Worm (Caenorhabditis elegans): ENCODE results near the gene C30F2.2.

Gene C30F2.2

DNA sequence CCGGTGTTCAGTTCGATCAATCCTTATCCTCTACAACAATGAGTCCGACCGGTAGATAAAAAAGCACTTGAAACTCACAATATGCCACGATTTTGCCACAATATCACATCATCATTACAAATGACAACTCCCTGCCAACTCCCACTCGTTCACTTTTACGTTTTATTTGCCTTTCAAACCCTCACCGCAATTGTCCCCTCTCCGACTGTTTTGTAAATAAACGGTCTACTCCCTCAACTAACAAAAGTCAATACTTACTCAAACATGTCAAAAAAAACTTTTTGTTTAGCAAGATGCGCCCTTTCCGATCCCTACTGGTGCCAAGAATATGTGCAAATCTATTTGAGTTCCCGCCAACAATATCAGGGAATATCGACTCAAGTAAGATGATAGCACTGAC is at the start of gene C30F2.2:
C30F2.2 (minus strand) TSS at position 122 of the 400 bp plus-strand sequence.
- TF ChIP-seq nhr-77 (tag; optimal IDR thresholded peaks at IDR 0.05) (peak; percentile 25), efl-1 (optimal IDR thresholded peaks at IDR 0.05) (no peak), efl-1 (GFP tag; optimal IDR thresholded peaks at IDR 0.05 in 1 of 2) (peak in 1 of 2 experiments; percentile 47), rnt-1 (tag; optimal IDR thresholded peaks at IDR 0.05) (no peak), elt-2 (tag; optimal IDR thresholded peaks at IDR 0.05) (no peak)

DNA sequence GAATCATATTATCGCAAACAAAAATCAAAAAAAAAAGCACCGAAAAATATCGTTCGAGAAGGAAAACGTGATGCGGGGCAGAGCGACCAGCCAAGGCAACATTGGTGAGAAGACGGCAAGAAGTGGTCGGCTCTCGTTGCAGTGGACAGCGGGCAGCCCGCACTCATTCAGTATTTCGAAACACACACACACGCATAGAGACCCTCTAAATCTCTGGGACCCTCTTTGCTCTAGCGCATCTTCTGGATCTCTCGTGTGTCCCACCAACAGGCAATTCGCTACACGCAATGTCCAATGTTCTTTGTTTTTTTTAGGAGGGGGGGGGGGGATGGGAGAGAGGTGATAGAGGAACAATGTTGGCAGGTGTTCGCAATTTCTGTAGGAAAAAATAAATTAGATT is 48.8 kb upstream of the C30F2.2 start:
- TF ChIP-seq dsc-1 (tag; optimal IDR thresholded peaks at IDR 0.05) (peak; percentile 29), Y116A8C.19 (tag; optimal IDR thresholded peaks at IDR 0.05; ENCODE audit: borderline replicate concordance) (no peak), nhr-47 (tag; optimal IDR thresholded peaks at IDR 0.05) (peak; percentile 5), sptf-1 (tag; optimal IDR thresholded peaks at IDR 0.05) (no peak), nhr-71 (tag; optimal IDR thresholded peaks at IDR 0.05) (peak; percentile 28), aly-2 (tag; optimal IDR thresholded peaks at IDR 0.05) (no peak), unc-62 (GFP tag; optimal IDR thresholded peaks at IDR 0.05) (no peak), xbp-1 (tag; optimal IDR thresholded peaks at IDR 0.05) (no peak), ceh-8 (GFP tag; optimal IDR thresholded peaks at IDR 0.05) (no peak), lin-35 (GFP tag; optimal IDR thresholded peaks at IDR 0.05) (no peak), ztf-4 (tag; optimal IDR thresholded peaks at IDR 0.05) (no peak), efl-3 (GFP tag; optimal IDR thresholded peaks at IDR 0.05) (no peak), ceh-88 (GFP tag; IDR thresholded peaks at IDR 0.05) (no peak), nhr-84 (tag; optimal IDR thresholded peaks at IDR 0.05) (no peak), irx-1 (tag; optimal IDR thresholded peaks at IDR 0.05) (no peak), lir-3 (tag; optimal IDR thresholded peaks at IDR 0.05; ENCODE audit: poor library complexity) (no peak), ceh-90 (tag; optimal IDR thresholded peaks at IDR 0.05) (no peak), C16A3.4 (tag; optimal IDR thresholded peaks at IDR 0.05) (no peak), elt-2 (tag; optimal IDR thresholded peaks at IDR 0.05) (no peak), nhr-77 (tag; optimal IDR thresholded peaks at IDR 0.05) (no peak), egl-13 (tag; optimal IDR thresholded peaks at IDR 0.05) (no peak), rnt-1 (tag; optimal IDR thresholded peaks at IDR 0.05) (peak; percentile 41), nhr-20 (tag; optimal IDR thresholded peaks at IDR 0.05) (no peak), efl-1 (optimal IDR thresholded peaks at IDR 0.05) (peak in 1 of 2 experiments; percentile 16), efl-1 (GFP tag; optimal IDR thresholded peaks at IDR 0.05 in 1 of 2) (peak in 1 of 2 experiments; percentile 40), sox-4 (tag; optimal IDR thresholded peaks at IDR 0.05) (no peak), nhr-90 (tag; optimal IDR thresholded peaks at IDR 0.05; ENCODE audit: poor library complexity) (no peak), ceh-82 (tag; optimal IDR thresholded peaks at IDR 0.05) (peak in 1 of 3 experiments; percentile 65), F16B12.6 (tag; optimal IDR thresholded peaks at IDR 0.05) (no peak), mef-2 (tag; optimal IDR thresholded peaks at IDR 0.05) (no peak), unc-130 (tag; optimal IDR thresholded peaks at IDR 0.05) (no peak), ama-1 (optimal IDR thresholded peaks at IDR 0.05) (no peak), snpc-4 (tag; optimal IDR thresholded peaks at IDR 0.05) (no peak), lsy-2 (tag; optimal IDR thresholded peaks at IDR 0.05) (peak in 1 of 2 experiments; percentile 0), vab-15 (tag; optimal IDR thresholded peaks at IDR 0.05) (no peak), ceh-63 (GFP tag; optimal IDR thresholded peaks at IDR 0.05) (no peak), swsn-7 (tag; optimal IDR thresholded peaks at IDR 0.05) (peak; percentile 3), isw-1 (GFP tag; IDR thresholded peaks at IDR 0.05) (no peak), unc-98 (GFP tag; IDR thresholded peaks at IDR 0.05) (no peak), hpl-2 (GFP tag; optimal IDR thresholded peaks at IDR 0.05) (no peak), nhr-76 (tag; optimal IDR thresholded peaks at IDR 0.05) (no peak), pag-3 (tag; optimal IDR thresholded peaks at IDR 0.05; ENCODE audit: borderline replicate concordance, insufficient read depth) (no peak), egl-27 (tag; optimal IDR thresholded peaks at IDR 0.05) (no peak), mep-1 (tag; optimal IDR thresholded peaks at IDR 0.05) (no peak), elt-3 (tag; optimal IDR thresholded peaks at IDR 0.05) (no peak), lin-39 (tag; optimal IDR thresholded peaks at IDR 0.05) (no peak), unc-86 (tag; optimal IDR thresholded peaks at IDR 0.05) (peak; percentile 24), skn-1 (tag; optimal IDR thresholded peaks at IDR 0.05) (peak; percentile 21), nhr-28 (tag; optimal IDR thresholded peaks at IDR 0.05) (no peak), mdl-1 (tag; optimal IDR thresholded peaks at IDR 0.05) (no peak), nhr-12 (tag; optimal IDR thresholded peaks at IDR 0.05) (no peak)
